Fruit fly (Drosophila melanogaster): Measurements from ENCODE around the gene CG6576.

CG6576 gene

DNA sequence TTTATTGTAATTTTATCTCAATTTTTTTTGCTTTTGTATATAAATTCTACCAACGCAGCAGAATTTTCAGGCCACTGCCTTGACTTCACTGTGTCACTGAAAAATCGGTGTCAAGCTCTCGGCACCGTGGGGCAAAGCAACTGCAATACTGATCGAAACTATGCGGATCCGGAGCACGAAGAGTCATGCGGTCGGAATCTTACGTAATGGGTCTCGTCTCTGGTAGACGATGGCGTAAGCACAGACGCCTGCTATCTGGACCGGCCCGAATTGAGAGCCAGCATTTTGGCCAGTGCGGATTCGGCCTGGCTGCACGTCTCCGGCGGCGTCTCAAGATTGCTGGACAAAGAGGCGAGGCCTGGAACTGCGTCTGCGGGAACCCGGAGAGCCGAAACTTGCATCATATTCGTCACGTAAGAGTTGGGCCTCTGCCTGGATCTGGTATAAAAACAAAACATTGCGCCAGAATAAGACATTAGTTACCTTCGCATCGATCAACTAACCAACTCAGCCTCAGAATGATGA, 29.4 kb upstream of the CG6576 start, which contains the start of gene Cp18:
TSS of gene Cp18 (plus strand) at position 475 of the 525 bp plus-strand sequence.
- TF ChIP-seq esn (GFP tag; optimal IDR thresholded peaks at IDR 0.05) (no peak), CG4318 (GFP tag; optimal IDR thresholded peaks at IDR 0.05) (no peak), vri (GFP tag; optimal IDR thresholded peaks at IDR 0.05) (no peak), CG6854 (GFP tag; optimal IDR thresholded peaks at IDR 0.05) (no peak), Hr38 (GFP tag; optimal IDR thresholded peaks at IDR 0.05) (no peak), CG15336 (GFP tag; IDR thresholded peaks at IDR 0.05) (no peak), CG31627 (GFP tag; optimal IDR thresholded peaks at IDR 0.05) (no peak), CG8632 (GFP tag; optimal IDR thresholded peaks at IDR 0.05) (no peak), CG16779 (tag; optimal IDR thresholded peaks at IDR 0.05) (no peak), CG9139 (GFP tag; optimal IDR thresholded peaks at IDR 0.05) (no peak), Met (GFP tag; optimal IDR thresholded peaks at IDR 0.05) (no peak), CG6808 (GFP tag; optimal IDR thresholded peaks at IDR 0.05) (no peak), Blimp-1 (GFP tag; optimal IDR thresholded peaks at IDR 0.05) (no peak), Sox15 (GFP tag; optimal IDR thresholded peaks at IDR 0.05) (no peak), salr (GFP tag; optimal IDR thresholded peaks at IDR 0.05) (no peak), Sox102F (GFP tag; optimal IDR thresholded peaks at IDR 0.05) (no peak), Smox (GFP tag; optimal IDR thresholded peaks at IDR 0.05) (no peak), fkh (GFP tag; optimal IDR thresholded peaks at IDR 0.05) (no peak), dac (GFP tag; optimal IDR thresholded peaks at IDR 0.05) (no peak), dsx (GFP tag; optimal IDR thresholded peaks at IDR 0.05; ENCODE audit: poor library complexity, severe bottlenecking) (no peak)

DNA sequence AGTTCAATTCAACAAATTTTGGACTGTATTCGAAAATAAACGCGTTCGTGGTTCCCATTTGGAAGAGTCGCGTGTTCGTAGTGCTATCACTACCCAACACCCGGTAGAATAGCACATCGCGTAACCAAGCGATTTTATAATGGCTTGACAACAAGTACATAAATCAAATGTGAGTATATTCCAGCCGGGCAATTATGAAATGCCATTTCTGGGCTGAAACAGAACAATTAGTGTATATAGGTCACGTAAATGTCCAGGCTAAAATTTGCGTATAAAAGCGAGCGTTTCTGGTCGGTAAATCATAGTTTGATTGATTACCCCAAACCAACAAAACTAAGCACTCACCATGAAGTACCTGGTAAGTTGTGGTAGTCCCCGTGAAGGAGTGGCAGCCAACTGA, 27.6 kb upstream of the CG6576 start, which contains the start of gene Cp15:
TSS of gene Cp15 (plus strand) at position 301 of the 400 bp plus-strand sequence.
- TF ChIP-seq CG31627 (GFP tag; optimal IDR thresholded peaks at IDR 0.05), result no peak
- no peak for TF ChIP-seq CG6163 (GFP tag; IDR thresholded peaks at IDR 0.05)
- no peak for TF ChIP-seq topi (GFP tag; optimal IDR thresholded peaks at IDR 0.05)
- TF ChIP-seq CG15336 (GFP tag; IDR thresholded peaks at IDR 0.05), result no peak
- TF ChIP-seq Eip75B (GFP tag; optimal IDR thresholded peaks at IDR 0.05), result no peak
- TF ChIP-seq CG10631 (GFP tag; optimal IDR thresholded peaks at IDR 0.05), result no peak
- no peak for TF ChIP-seq Gug (GFP tag; IDR thresholded peaks at IDR 0.05)
- no peak for TF ChIP-seq ss (GFP tag; optimal IDR thresholded peaks at IDR 0.05)
- TF ChIP-seq CG34406 (GFP tag; optimal IDR thresholded peaks at IDR 0.05), result no peak

DNA sequence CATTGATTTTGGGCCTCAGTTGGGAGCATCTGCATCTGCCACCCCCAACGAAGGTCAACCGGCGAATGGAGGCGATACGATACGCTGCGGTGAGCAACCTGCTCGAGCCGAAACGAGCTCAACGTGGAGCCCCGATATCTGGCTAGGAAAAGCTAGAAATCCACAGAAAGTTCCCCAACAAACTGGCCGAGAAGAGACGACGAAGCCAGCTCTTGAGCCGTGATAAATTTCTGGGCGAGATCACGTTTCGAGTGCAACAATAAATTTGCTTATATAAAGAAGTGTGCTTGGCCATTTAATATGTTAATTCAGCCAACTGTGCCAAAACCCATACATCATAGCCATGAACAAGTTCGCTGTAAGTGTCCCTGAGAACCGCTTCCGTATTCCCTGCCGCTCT, 26.2 kb upstream of the CG6576 start, which contains the start of gene Cp19:
TSS of gene Cp19 (plus strand) at position 301 of the 400 bp plus-strand sequence.
- TF ChIP-seq CG16779 (tag; optimal IDR thresholded peaks at IDR 0.05) (no peak), CG31627 (GFP tag; optimal IDR thresholded peaks at IDR 0.05) (no peak), lz (GFP tag; optimal IDR thresholded peaks at IDR 0.05) (no peak), spab (GFP tag; optimal IDR thresholded peaks at IDR 0.05) (no peak)

DNA sequence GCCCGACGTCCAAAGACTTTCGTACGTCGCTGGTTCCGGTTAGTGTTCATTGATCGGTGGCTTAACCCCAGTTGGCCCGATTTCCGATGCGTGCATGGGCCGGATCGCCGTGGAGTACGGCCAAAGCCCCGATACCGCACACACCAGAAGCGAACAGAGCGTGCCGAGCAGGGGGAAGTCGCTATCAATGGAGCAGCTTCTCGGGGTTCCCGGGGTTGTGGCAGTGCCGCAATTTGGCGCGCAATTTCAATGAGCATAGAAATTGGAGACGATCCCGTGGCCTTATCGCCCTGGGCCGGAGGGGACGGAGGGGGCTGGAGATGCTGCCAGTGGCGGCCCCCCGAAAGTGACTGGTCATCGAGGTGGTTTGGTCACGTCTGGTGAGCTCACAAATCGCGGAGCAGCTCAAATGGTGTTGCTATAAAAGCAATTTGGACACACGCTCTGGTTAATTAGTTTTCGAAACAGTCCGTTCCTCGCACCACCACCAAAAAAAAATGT, 24.2 kb upstream of the CG6576 start, which contains the start of gene Cp16:
TSS of gene Cp16 (plus strand) at position 451 of the 501 bp plus-strand sequence.
- TF ChIP-seq CG9139 (GFP tag; optimal IDR thresholded peaks at IDR 0.05) (no peak), esn (GFP tag; optimal IDR thresholded peaks at IDR 0.05) (no peak), CG6808 (GFP tag; optimal IDR thresholded peaks at IDR 0.05) (no peak), CG16779 (tag; optimal IDR thresholded peaks at IDR 0.05) (no peak), CG3032 (tag; optimal IDR thresholded peaks at IDR 0.05) (no peak)

DNA sequence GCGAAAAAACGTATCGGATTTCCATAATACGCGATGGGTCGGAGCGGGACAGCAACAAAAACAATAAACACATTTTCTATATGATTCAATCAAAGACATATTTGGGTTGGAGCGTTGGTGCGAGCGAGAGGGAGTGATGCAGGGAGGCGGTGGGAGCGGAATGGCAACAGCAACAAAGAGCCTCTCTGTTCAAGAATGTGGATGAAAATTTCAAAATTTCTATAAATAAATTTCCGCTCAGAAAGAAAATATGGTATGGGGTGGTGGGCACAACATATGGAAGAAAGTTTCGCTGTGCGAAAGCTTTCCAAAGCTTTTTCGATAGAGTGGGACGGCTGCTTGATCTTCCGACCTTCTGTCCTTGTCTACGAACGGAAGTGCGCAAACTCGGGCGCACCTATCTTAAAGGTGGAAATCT, 14.7 kb upstream of the CG6576 start:
- TF ChIP-seq svp (GFP tag) (peak; percentile 64), Eip93F (GFP tag; optimal IDR thresholded peaks at IDR 0.05) (no peak), CG6163 (GFP tag; IDR thresholded peaks at IDR 0.05) (peak; percentile 39; the same call in 1 of the 3 replicates)
